Fruit fly (Drosophila melanogaster) whole organism, embryonic: ENCODE results near the gene CG9106.

ENCODE experiments used
- Awh ChIP-seq: fragments of 200-800 bp; sonication (Bioruptor generic); IDR thresholded peaks from 2 replicates; pipeline ENCODE4, ENCODE4 v1.3.6; 2022; ENCODE audit warnings: missing biosample characterization, missing genetic modification characterization
- CG11085 ChIP-seq: fragments of 200-800 bp; sonication (Bioruptor generic); IDR thresholded peaks from 2 replicates; pipeline ENCODE4 v1.3.6; 2022; ENCODE audit warnings: missing biosample characterization, missing genetic modification characterization
- CG11456 ChIP-seq: fragments of 200-800 bp; sonication (Bioruptor generic); IDR thresholded peaks from 3 replicates; pipeline ENCODE4 v1.3.6; 2022; ENCODE audit warnings: missing biosample characterization, missing genetic modification characterization
- CG12219 ChIP-seq: fragments of 200-800 bp; sonication (Bioruptor generic); optimal IDR thresholded peaks from 3 replicates; lab custom pipeline; 2018; ENCODE audit warnings: missing biosample characterization, mild to moderate bottlenecking, missing genetic modification characterization
- CG12391 ChIP-seq: fragments of 200-800 bp; sonication (Bioruptor generic); optimal IDR thresholded peaks from 3 replicates; lab custom pipeline; 2018; ENCODE audit warnings: missing biosample characterization, mild to moderate bottlenecking, missing genetic modification characterization, moderate library complexity
- CG13894 ChIP-seq: fragments of 200-800 bp; sonication (Bioruptor generic); optimal IDR thresholded peaks from 3 replicates; lab custom pipeline; 2018; ENCODE audit warnings: missing biosample characterization, mild to moderate bottlenecking, missing genetic modification characterization, moderate library complexity
- CG1603 ChIP-seq: fragments of 200-800 bp; sonication (Bioruptor generic); optimal IDR thresholded peaks from 2 replicates; lab custom pipeline; 2019; ENCODE audit warnings: missing biosample characterization, mild to moderate bottlenecking, missing genetic modification characterization, moderate library complexity
- CG16815 ChIP-seq: fragments of 200-800 bp; sonication (Bioruptor generic); optimal IDR thresholded peaks from 3 replicates; lab custom pipeline; 2017; ENCODE audit warnings: missing biosample characterization, mild to moderate bottlenecking, missing genetic modification characterization
- CG2116 ChIP-seq: fragments of 200-800 bp; sonication (Bioruptor generic); optimal IDR thresholded peaks from 3 replicates; lab custom pipeline; 2018; ENCODE audit warnings: missing biosample characterization, mild to moderate bottlenecking, missing genetic modification characterization
- CG2678 ChIP-seq: fragments of 200-800 bp; sonication (Bioruptor generic); optimal IDR thresholded peaks from 3 replicates; lab custom pipeline; 2019; ENCODE audit warnings: missing biosample characterization, mild to moderate bottlenecking, missing genetic modification characterization, moderate library complexity
- CG3065 ChIP-seq: fragments of 200-800 bp; sonication (Bioruptor generic); optimal IDR thresholded peaks from 2 replicates; lab custom pipeline; 2016; ENCODE audit warnings: missing biosample characterization, missing genetic modification characterization
- CG3163 ChIP-seq: fragments of 200-800 bp; sonication (Bioruptor generic); optimal IDR thresholded peaks from 3 replicates; lab custom pipeline; 2016; ENCODE audit warnings: missing biosample characterization, missing genetic modification characterization
- CG34376 ChIP-seq: fragments of 200-800 bp; sonication (Bioruptor generic); optimal IDR thresholded peaks from 2 replicates; lab custom pipeline; 2018; ENCODE audit warnings: missing biosample characterization, mild to moderate bottlenecking, missing genetic modification characterization
- CG34422 ChIP-seq: fragments of 200-800 bp; sonication (Bioruptor generic); IDR thresholded peaks from 3 replicates; pipeline ENCODE4 v1.3.6; 2022; ENCODE audit warnings: missing biosample characterization, missing genetic modification characterization
- CG42726 ChIP-seq: fragments of 200-800 bp; sonication (Bioruptor generic); IDR thresholded peaks from 2 replicates; pipeline ENCODE4 v1.3.6; 2022; ENCODE audit warnings: missing biosample characterization, missing genetic modification characterization; ENCODE audit not compliant: partially characterized antibody
- CG6654 ChIP-seq: fragments of 200-800 bp; sonication (Bioruptor generic); optimal IDR thresholded peaks from 2 replicates; lab custom pipeline; 2017; ENCODE audit warnings: missing biosample characterization, mild to moderate bottlenecking, missing genetic modification characterization
- CG6813 ChIP-seq: fragments of 200-800 bp; sonication (Bioruptor generic); optimal IDR thresholded peaks from 2 replicates; lab custom pipeline; 2017; ENCODE audit warnings: missing biosample characterization, missing genetic modification characterization, mild to moderate bottlenecking, moderate library complexity, missing genetic modification reagents
- CG7556 ChIP-seq: fragments of 200-800 bp; sonication (Bioruptor generic); optimal IDR thresholded peaks from 2 replicates; lab custom pipeline; 2017; ENCODE audit warnings: missing biosample characterization, mild to moderate bottlenecking, missing genetic modification characterization
- CG7928 ChIP-seq: fragments of 200-800 bp; sonication (Bioruptor generic); optimal IDR thresholded peaks from 2 replicates; lab custom pipeline; 2017; ENCODE audit warnings: missing biosample characterization, mild to moderate bottlenecking, missing genetic modification characterization
- D19A ChIP-seq: fragments of 200-800 bp; optimal IDR thresholded peaks from 3 replicates; lab custom pipeline; 2019; ENCODE audit warnings: missing biosample characterization, mild to moderate bottlenecking, missing genetic modification characterization, moderate library complexity
- Dip2 ChIP-seq: fragments of 200-800 bp; sonication (Bioruptor generic); IDR thresholded peaks from 2 replicates; pipeline ENCODE4 v1.3.6; 2022; ENCODE audit warnings: missing biosample characterization, missing genetic modification characterization
- HmgD ChIP-seq: fragments of 200-800 bp; sonication (Bioruptor generic); optimal IDR thresholded peaks from 3 replicates; lab custom pipeline; 2016; ENCODE audit warnings: missing biosample characterization, missing genetic modification characterization
- HmgZ ChIP-seq: fragments of 200-800 bp; sonication (Bioruptor generic); optimal IDR thresholded peaks from 2 replicates; lab custom pipeline; 2018; ENCODE audit warnings: missing biosample characterization, mild to moderate bottlenecking, missing genetic modification characterization
- Hmx ChIP-seq: fragments of 200-800 bp; sonication (Bioruptor generic); optimal IDR thresholded peaks from 2 replicates; lab custom pipeline; 2016; ENCODE audit warnings: missing biosample characterization, missing genetic modification characterization
- Hr51 ChIP-seq, 2 experiments: fragments of 200-800 bp; sonication (Bioruptor generic); optimal IDR thresholded peaks; 2 replicates in 1 of 2; 3 replicates in 1 of 2; lab custom pipeline; 2016 to 2018; ENCODE audit warnings: missing biosample characterization in 2 of 2, missing genetic modification characterization in 2 of 2, mild to moderate bottlenecking in 1 of 2, moderate library complexity in 1 of 2
- Med ChIP-seq: fragments of 200-800 bp; sonication (Bioruptor generic); peaks from one replicate; lab custom pipeline; 2016; ENCODE audit warnings: missing biosample characterization, missing genetic modification characterization, mild to moderate bottlenecking, inconsistent platforms, moderate library complexity
- NC2β ChIP-seq: fragments of 200-800 bp; sonication (Bioruptor generic); optimal IDR thresholded peaks from 2 replicates; lab custom pipeline; 2016; ENCODE audit warnings: missing biosample characterization, missing genetic modification characterization
- Opbp ChIP-seq: fragments of 200-800 bp; sonication (Bioruptor generic); IDR thresholded peaks from 3 replicates; pipeline ENCODE4 v1.3.6; 2022; ENCODE audit warnings: missing biosample characterization, missing genetic modification characterization; ENCODE audit not compliant: partially characterized antibody
- Ravus ChIP-seq: fragments of 200-800 bp; sonication (Bioruptor generic); IDR thresholded peaks from 2 replicates; pipeline ENCODE4 v1.3.6; 2022; ENCODE audit warnings: missing biosample characterization, missing genetic modification characterization
- Scr ChIP-seq: fragments of 200-800 bp; sonication (Bioruptor generic); IDR thresholded peaks from 2 replicates; pipeline ENCODE4 v1.3.6; 2022; ENCODE audit warnings: missing biosample characterization, missing genetic modification characterization; ENCODE audit not compliant: partially characterized antibody
- Six4 ChIP-seq: fragments of 200-800 bp; sonication (Bioruptor generic); optimal IDR thresholded peaks from 2 replicates; lab custom pipeline; 2016; ENCODE audit warnings: missing biosample characterization, missing genetic modification characterization
- Sry-δ ChIP-seq: fragments of 200-800 bp; sonication (Bioruptor generic); optimal IDR thresholded peaks from 2 replicates; lab custom pipeline; 2016; ENCODE audit warnings: missing biosample characterization, missing genetic modification characterization
- Usf ChIP-seq: fragments of 200-800 bp; sonication (Bioruptor generic); optimal IDR thresholded peaks from 2 replicates; lab custom pipeline; 2017; ENCODE audit warnings: missing genotype, missing biosample characterization, missing genetic modification characterization
- az2 ChIP-seq: fragments of 200-800 bp; sonication (Bioruptor generic); optimal IDR thresholded peaks from 3 replicates; lab custom pipeline; 2016; ENCODE audit warnings: missing biosample characterization, missing genetic modification characterization
- fd102C ChIP-seq: fragments of 200-800 bp; sonication (Bioruptor generic); optimal IDR thresholded peaks from 2 replicates; lab custom pipeline; 2018; ENCODE audit warnings: missing biosample characterization, mild to moderate bottlenecking, missing genetic modification characterization, moderate library complexity
- gcm2 ChIP-seq: fragments of 200-800 bp; sonication (Bioruptor generic); optimal IDR thresholded peaks from 2 replicates; lab custom pipeline; 2016; ENCODE audit warnings: missing biosample characterization, missing genetic modification characterization
- gsb ChIP-seq: fragments of 200-800 bp; sonication (Bioruptor generic); IDR thresholded peaks from 2 replicates; pipeline ENCODE4 v1.3.6; 2022; ENCODE audit warnings: missing biosample characterization, missing genetic modification characterization
- hkb ChIP-seq, 2 experiments: fragments of 200-800 bp in 1 of 2; fragments of >200 bp in 1 of 2; sonication (Bioruptor generic) in 1 of 2; IDR thresholded peaks in 1 of 2; optimal IDR thresholded peaks in 1 of 2; 2 replicates each; pipeline versions ENCODE4 v1.3.6 to Lab custom; 2017 to 2022; ENCODE audit warnings: missing biosample characterization in 1 of 2, missing genetic modification characterization in 1 of 2
- kah ChIP-seq: fragments of 200-800 bp; sonication (Bioruptor generic); optimal IDR thresholded peaks from 2 replicates; lab custom pipeline; 2018; ENCODE audit warnings: missing biosample characterization, mild to moderate bottlenecking, missing genetic modification characterization
- kni ChIP-seq: fragments of 200-800 bp; sonication (Bioruptor generic); optimal IDR thresholded peaks from 3 replicates; lab custom pipeline; 2017; ENCODE audit warnings: mild to moderate bottlenecking, missing biosample characterization, missing genetic modification reagents, missing genetic modification characterization
- lov ChIP-seq, 2 experiments: fragments of 200-800 bp in 1 of 2; fragments of >200 bp in 1 of 2; sonication (Bioruptor generic) in 1 of 2; IDR thresholded peaks in 1 of 2; optimal IDR thresholded peaks in 1 of 2; 2 replicates in 1 of 2; 3 replicates in 1 of 2; pipeline versions ENCODE4 v1.3.6 to Lab custom; 2017 to 2022; ENCODE audit warnings: missing biosample characterization in 1 of 2, missing genetic modification characterization in 1 of 2
- mirr ChIP-seq: fragments of 200-800 bp; sonication (Bioruptor generic); optimal IDR thresholded peaks from 3 replicates; lab custom pipeline; 2018; ENCODE audit warnings: missing biosample characterization, mild to moderate bottlenecking, missing genetic modification characterization
- nerfin-1 ChIP-seq: fragments of 200-800 bp; sonication (Bioruptor generic); optimal IDR thresholded peaks from 3 replicates; lab custom pipeline; 2019; ENCODE audit warnings: missing biosample characterization, mild to moderate bottlenecking, missing genetic modification characterization, moderate library complexity
- prd ChIP-seq, 3 experiments: fragments of >200 bp in 2 of 3; fragments of 200-800 bp in 1 of 3; sonication (Bioruptor generic) in 1 of 3; optimal IDR thresholded peaks in 2 of 3; IDR thresholded peaks in 1 of 3; 2 replicates in 2 of 3; 3 replicates in 1 of 3; pipeline versions ENCODE4 v1.3.6 to Lab custom; 2017 to 2022; ENCODE audit warnings: missing biosample characterization in 1 of 3, missing genetic modification characterization in 1 of 3
- psq ChIP-seq: fragments of 200-800 bp; sonication (Bioruptor generic); optimal IDR thresholded peaks from 2 replicates; lab custom pipeline; 2017; ENCODE audit warnings: missing biosample characterization, missing genetic modification characterization
- repo ChIP-seq: fragments of 200-800 bp; sonication (Bioruptor generic); optimal IDR thresholded peaks from 2 replicates; lab custom pipeline; 2016; ENCODE audit warnings: missing biosample characterization, missing genetic modification characterization
- run ChIP-seq: fragments of 200-800 bp; sonication (Bioruptor generic); optimal IDR thresholded peaks from 3 replicates; lab custom pipeline; 2018; ENCODE audit warnings: missing biosample characterization, mild to moderate bottlenecking, missing genetic modification characterization
- sim ChIP-seq: fragments of 200-800 bp; sonication (Bioruptor generic); IDR thresholded peaks from 2 replicates; pipeline ENCODE4 v1.3.6; 2022; ENCODE audit warnings: missing biosample characterization, missing genetic modification characterization
- tin ChIP-seq: fragments of 200-800 bp; sonication (Bioruptor generic); optimal IDR thresholded peaks from 3 replicates; lab custom pipeline; 2016; ENCODE audit warnings: missing biosample characterization, missing genetic modification characterization
- zen ChIP-seq: fragments of 200-800 bp; sonication (Bioruptor generic); optimal IDR thresholded peaks from 3 replicates; lab custom pipeline; 2018; ENCODE audit warnings: missing biosample characterization, mild to moderate bottlenecking, missing genetic modification characterization, moderate library complexity

Gene CG9106

dm6 chrX:15292794-15293193 lies 20.6 kb upstream of the CG9106 start, which contains the start of gene CG5877 (continued):
- TF ChIP-seq NC2β (GFP tag; lab: Kevin White, UChicago) (no peak), kah (GFP tag; lab: Kevin White, UChicago) (no peak), Opbp (GFP tag; lab: Robert Waterston, UW) (0 out of 3 replicates have a peak, but pooled peaks have one; percentile 24), CG34422 (GFP tag; lab: Robert Waterston, UW) (no peak), CG34376 (GFP tag; lab: Kevin White, UChicago) (no peak), psq (GFP tag; lab: Kevin White, UChicago) (no peak), Usf (GFP tag; lab: Kevin White, UChicago) (no peak), Ravus (no peak), kni (GFP tag; lab: Kevin White, UChicago) (no peak), CG3163 (GFP tag; lab: Kevin White, UChicago) (no peak), CG42726 (GFP tag; lab: Robert Waterston, UW) (no peak), zen (tag; lab: Kevin White, UChicago) (no peak), prd (optimal IDR thresholded peaks at IDR 0.05; lab: Kevin White, UChicago) (no peak), prd (GFP tag; IDR thresholded peaks at IDR 0.05; lab: Robert Waterston, UW) (no peak), Sry-δ (peak; percentile 83), mirr (GFP tag; lab: Kevin White, UChicago) (no peak), Awh (GFP tag; lab: Robert Waterston, UW) (no peak), sim (GFP tag; lab: Robert Waterston, UW) (no peak), CG7928 (GFP tag; lab: Kevin White, UChicago) (no peak), gsb (GFP tag; lab: Robert Waterston, UW) (no peak), tin (GFP tag; lab: Kevin White, UChicago) (no peak), Dip2 (GFP tag; lab: Robert Waterston, UW) (no peak), CG12219 (GFP tag; lab: Kevin White, UChicago) (no peak), CG7556 (GFP tag; lab: Kevin White, UChicago) (no peak), CG6654 (no peak), CG16815 (GFP tag; lab: Kevin White, UChicago) (no peak), CG1603 (tag; lab: Kevin White, UChicago) (peak; percentile 9), CG2678 (no peak), D19A (tag; lab: Kevin White, UChicago) (no peak), Scr (GFP tag; lab: Robert Waterston, UW) (peak; percentile 42), nerfin-1 (tag; lab: Kevin White, UChicago) (no peak), Six4 (GFP tag; lab: Kevin White, UChicago) (no peak), CG12391 (tag; lab: Kevin White, UChicago) (peak; percentile 13), repo (GFP tag; lab: Kevin White, UChicago) (no peak), CG11085 (GFP tag; lab: Robert Waterston, UW) (no peak), HmgD (no peak), fd102C (GFP tag; lab: Kevin White, UChicago) (no peak), gcm2 (no peak), run (no peak), az2 (GFP tag; lab: Kevin White, UChicago) (no peak), CG11456 (GFP tag; lab: Robert Waterston, UW) (no peak), CG13894 (tag; lab: Kevin White, UChicago) (no peak), CG3065 (GFP tag; lab: Kevin White, UChicago) (no peak), HmgZ (tag; lab: Kevin White, UChicago) (no peak), lov (optimal IDR thresholded peaks at IDR 0.05; lab: Kevin White, UChicago) (no peak), lov (GFP tag; IDR thresholded peaks at IDR 0.05; lab: Robert Waterston, UW) (no peak), hkb (optimal IDR thresholded peaks at IDR 0.05; lab: Kevin White, UChicago) (no peak), hkb (GFP tag; IDR thresholded peaks at IDR 0.05; lab: Robert Waterston, UW) (no peak), Med (GFP tag; lab: Kevin White, UChicago) (peak; percentile 21), Hmx (GFP tag; lab: Kevin White, UChicago) (no peak), CG2116 (GFP tag; lab: Kevin White, UChicago) (peak; percentile 25), Hr51 (GFP tag; optimal IDR thresholded peaks at IDR 0.05; lab: Kevin White, UChicago) (no peak), CG6813 (GFP tag; lab: Kevin White, UChicago) (no peak)
